Worm (Caenorhabditis elegans) whole organism, L2 larva: ENCODE measurements around the gene C28D4.10.

ENCODE experiments used
- alr-1 ChIP-seq: fragments of 150-350 bp; optimal IDR thresholded peaks from 2 replicates; lab custom pipeline; 2014; ENCODE audit warnings: missing biosample characterization, missing genetic modification characterization
- ceh-82 ChIP-seq: fragments of 150-350 bp; optimal IDR thresholded peaks from 2 replicates; lab custom pipeline; 2014; ENCODE audit warnings: missing biosample characterization, missing genetic modification characterization
- crh-2 ChIP-seq: sonication (generic microtip); optimal IDR thresholded peaks from 2 replicates; lab custom pipeline; 2017; ENCODE audit warnings: missing biosample characterization, missing genetic modification characterization
- egl-27 ChIP-seq: sonication (generic microtip); optimal IDR thresholded peaks from 3 replicates; lab custom pipeline; 2017; ENCODE audit warnings: missing biosample characterization, missing genetic modification reagents, missing genetic modification characterization
- lin-13 ChIP-seq: fragments of 150-350 bp; optimal IDR thresholded peaks from 2 replicates; lab custom pipeline; 2014; ENCODE audit warnings: missing biosample characterization, missing genetic modification reagents, missing genetic modification characterization
- lsy-2 ChIP-seq, 2 experiments: fragments of 150-350 bp in 1 of 2; sonication (generic microtip) in 1 of 2; optimal IDR thresholded peaks; 2 replicates each; lab custom pipeline; 2014 to 2017; ENCODE audit warnings: missing biosample characterization in 2 of 2, missing genetic modification characterization in 2 of 2
- nhr-21 ChIP-seq: fragments of 150-350 bp; optimal IDR thresholded peaks from 2 replicates; lab custom pipeline; 2014; ENCODE audit warnings: missing biosample characterization, missing genetic modification characterization
- nhr-237 ChIP-seq: fragments of 150-350 bp; optimal IDR thresholded peaks from 2 replicates; lab custom pipeline; 2014; ENCODE audit warnings: missing biosample characterization, missing genetic modification characterization
- sma-9 ChIP-seq, 2 experiments: fragments of 150-350 bp in 1 of 2; sonication (generic microtip) in 1 of 2; optimal IDR thresholded peaks; 2 replicates each; lab custom pipeline; 2014 to 2016; ENCODE audit warnings: missing genetic modification characterization in 2 of 2, mild to moderate bottlenecking in 1 of 2, missing biosample characterization in 1 of 2, missing compliant biosample characterization in 1 of 2, missing genetic modification reagents in 1 of 2, moderate library complexity in 1 of 2
- unc-62 ChIP-seq: fragments of 150-350 bp; optimal IDR thresholded peaks from 2 replicates; lab custom pipeline; 2014; ENCODE audit warnings: missing biosample characterization, missing genetic modification reagents, missing genetic modification characterization

ce11 chrIV:9744905-9745304 lies 6.6 kb downstream of the C28D4.10 start, which contains the start of gene C28D4.4:
- TF ChIP-seq lsy-2 (tag; optimal IDR thresholded peaks at IDR 0.05; lab: Kevin White, UChicago): no peak
- no peak for TF ChIP-seq sma-9 (GFP tag; optimal IDR thresholded peaks at IDR 0.05; lab: Kevin White, UChicago)
- TF ChIP-seq sma-9 (tag; optimal IDR thresholded peaks at IDR 0.05; lab: Kevin White, UChicago): no peak
- TF ChIP-seq nhr-21 (tag; lab: Kevin White, UChicago): no peak
- TF ChIP-seq alr-1 (tag; lab: Kevin White, UChicago): no peak
- no peak for TF ChIP-seq lin-13 (GFP tag; lab: Kevin White, UChicago)
- no peak for TF ChIP-seq egl-27
- TF ChIP-seq crh-2: no peak
- no peak for TF ChIP-seq nhr-237 (tag; lab: Kevin White, UChicago)
- TF ChIP-seq ceh-82 (tag; lab: Kevin White, UChicago): no peak
- no peak for TF ChIP-seq unc-62
